Worm (Caenorhabditis elegans) whole organism, L1 larva: ENCODE results near the gene elo-6.
A peak's percentile ranks its signal among the peaks of the same experiment; 100 is the strongest.

Experiments used
- C04F5.9 ChIP-seq: sonication (generic microtip); optimal IDR thresholded peaks from 2 replicates; lab custom pipeline; 2016; ENCODE audit warnings: missing genetic modification characterization, missing compliant biosample characterization
- Y116A8C.19 ChIP-seq: sonication (generic microtip); optimal IDR thresholded peaks from 2 replicates; lab custom pipeline; 2016; ENCODE audit warnings: missing compliant biosample characterization, missing genetic modification characterization, borderline replicate concordance
- aha-1 ChIP-seq: fragments of 150-350 bp; optimal IDR thresholded peaks from 2 replicates; lab custom pipeline; 2014; ENCODE audit warnings: missing biosample characterization, missing genetic modification characterization
- alr-1 ChIP-seq: fragments of 200-800 bp; sonication (Bioruptor generic); optimal IDR thresholded peaks from 2 replicates; lab custom pipeline; 2018; ENCODE audit warnings: borderline replicate concordance, mild to moderate bottlenecking, missing genetic modification characterization, missing compliant biosample characterization
- ama-1 ChIP-seq: fragments of 150-350 bp; optimal IDR thresholded peaks from 2 replicates; lab custom pipeline; 2014
- ceh-63 ChIP-seq: fragments of 200-800 bp; sonication (Bioruptor generic); optimal IDR thresholded peaks from 2 replicates; lab custom pipeline; 2018; ENCODE audit warnings: mild to moderate bottlenecking, missing genetic modification characterization, missing compliant biosample characterization
- ceh-8 ChIP-seq: fragments of 200-800 bp; sonication (Bioruptor generic); optimal IDR thresholded peaks from 2 replicates; lab custom pipeline; 2018; ENCODE audit warnings: mild to moderate bottlenecking, missing genetic modification characterization, moderate library complexity, missing compliant biosample characterization
- ceh-88 ChIP-seq: fragments of 200-800 bp; sonication (Bioruptor generic); IDR thresholded peaks from 2 replicates; pipeline ENCODE4 v1.3.6; 2022; ENCODE audit warnings: missing genetic modification characterization, missing compliant biosample characterization
- ces-1 ChIP-seq: fragments of 150-350 bp; optimal IDR thresholded peaks from 2 replicates; lab custom pipeline; 2014; ENCODE audit warnings: missing biosample characterization, missing genetic modification reagents, missing genetic modification characterization
- dpl-1 ChIP-seq, 3 experiments: fragments of 150-350 bp in 2 of 3; sonication (generic microtip) in 1 of 3; optimal IDR thresholded peaks; 2 replicates each; lab custom pipeline; 2014 to 2017; ENCODE audit warnings: missing biosample characterization in 3 of 3, missing genetic modification characterization in 3 of 3, missing genetic modification reagents in 3 of 3
- efl-1 ChIP-seq, 4 experiments: fragments of 150-350 bp; optimal IDR thresholded peaks in 3 of 4; peaks in 1 of 4; 1 replicate in 1 of 4; 2 replicates in 3 of 4; lab custom pipeline; 2014; ENCODE audit warnings: missing biosample characterization in 2 of 4, missing genetic modification characterization in 2 of 4, missing genetic modification reagents in 2 of 4
- egl-27 ChIP-seq, 2 experiments: fragments of 150-350 bp in 1 of 2; sonication (generic microtip); optimal IDR thresholded peaks; 3 replicates each; lab custom pipeline; 2017 to 2018; ENCODE audit warnings: missing biosample characterization in 2 of 2, missing genetic modification characterization in 2 of 2, missing genetic modification reagents in 2 of 2
- fkh-4 ChIP-seq: sonication (generic microtip); optimal IDR thresholded peaks from 2 replicates; lab custom pipeline; 2016; ENCODE audit warnings: missing compliant biosample characterization, missing genetic modification characterization, borderline replicate concordance
- hlh-17 ChIP-seq: fragments of 200-800 bp; sonication (Bioruptor generic); optimal IDR thresholded peaks from 2 replicates; lab custom pipeline; 2018; ENCODE audit warnings: missing genetic modification characterization, mild to moderate bottlenecking, missing compliant biosample characterization, moderate library complexity, borderline replicate concordance
- lin-13 ChIP-seq: fragments of 150-350 bp; optimal IDR thresholded peaks from 2 replicates; lab custom pipeline; 2014; ENCODE audit warnings: missing biosample characterization, missing genetic modification reagents, missing genetic modification characterization
- lin-35 ChIP-seq, 2 experiments: fragments of 150-350 bp; optimal IDR thresholded peaks; 2 replicates each; lab custom pipeline; 2014; ENCODE audit warnings: missing biosample characterization in 2 of 2, missing genetic modification characterization in 2 of 2, missing genetic modification reagents in 2 of 2
- lin-39 ChIP-seq: fragments of 150-350 bp; optimal IDR thresholded peaks from 2 replicates; lab custom pipeline; 2014; ENCODE audit warnings: missing biosample characterization, missing genetic modification reagents, missing genetic modification characterization
- lsy-2 ChIP-seq, 2 experiments: fragments of 150-350 bp; optimal IDR thresholded peaks; 2 replicates each; lab custom pipeline; 2014; ENCODE audit warnings: missing biosample characterization in 2 of 2, missing genetic modification characterization in 2 of 2
- mab-9 ChIP-seq: fragments of 200-800 bp; sonication (Bioruptor generic); IDR thresholded peaks from 2 replicates; pipeline ENCODE4 v1.3.6; 2022; ENCODE audit warnings: missing genetic modification reagents, missing genetic modification characterization, missing compliant biosample characterization
- mdl-1 ChIP-seq, 2 experiments: fragments of 150-350 bp; optimal IDR thresholded peaks; 2 replicates each; lab custom pipeline; 2014 to 2017; ENCODE audit warnings: missing biosample characterization in 2 of 2, missing genetic modification characterization in 2 of 2, inconsistent platforms in 1 of 2
- mef-2 ChIP-seq: fragments of 150-350 bp; optimal IDR thresholded peaks from 2 replicates; lab custom pipeline; 2014; ENCODE audit warnings: missing biosample characterization, missing genetic modification characterization
- mep-1 ChIP-seq: fragments of 150-350 bp; optimal IDR thresholded peaks from 2 replicates; lab custom pipeline; 2014; ENCODE audit warnings: missing biosample characterization, missing genetic modification characterization
- nhr-28 ChIP-seq: fragments of 150-350 bp; optimal IDR thresholded peaks from 2 replicates; lab custom pipeline; 2014; ENCODE audit warnings: missing biosample characterization, missing genetic modification characterization
- nhr-71 ChIP-seq: sonication (generic microtip); optimal IDR thresholded peaks from 2 replicates; lab custom pipeline; 2016; ENCODE audit warnings: mild to moderate bottlenecking, missing genetic modification characterization, moderate library complexity, missing compliant biosample characterization
- nhr-76 ChIP-seq: sonication (generic microtip); optimal IDR thresholded peaks from 2 replicates; lab custom pipeline; 2017; ENCODE audit warnings: missing biosample characterization, missing genetic modification characterization
- nhr-90 ChIP-seq: sonication (generic microtip); optimal IDR thresholded peaks from 2 replicates; lab custom pipeline; 2016; ENCODE audit warnings: mild to moderate bottlenecking, missing genetic modification characterization, missing compliant biosample characterization; ENCODE audit not compliant: poor library complexity
- pqm-1 ChIP-seq: sonication (generic microtip); optimal IDR thresholded peaks from 3 replicates; lab custom pipeline; 2017; ENCODE audit warnings: missing biosample characterization, missing genetic modification characterization
- rnt-1 ChIP-seq: sonication (generic microtip); optimal IDR thresholded peaks from 2 replicates; lab custom pipeline; 2016; ENCODE audit warnings: mild to moderate bottlenecking, missing genetic modification characterization, moderate library complexity, missing compliant biosample characterization
- snpc-4 ChIP-seq: fragments of 150-350 bp; optimal IDR thresholded peaks from 2 replicates; lab custom pipeline; 2014; ENCODE audit warnings: missing biosample characterization, missing genetic modification characterization
- swsn-7 ChIP-seq: sonication (generic microtip); optimal IDR thresholded peaks from 2 replicates; lab custom pipeline; 2016; ENCODE audit warnings: missing genetic modification characterization, missing compliant biosample characterization
- tlp-1 ChIP-seq: fragments of 150-350 bp; optimal IDR thresholded peaks from 2 replicates; lab custom pipeline; 2014; ENCODE audit warnings: missing biosample characterization, missing genetic modification characterization
- unc-30 ChIP-seq: sonication (generic microtip); optimal IDR thresholded peaks from 2 replicates; lab custom pipeline; 2017; ENCODE audit warnings: missing biosample characterization, missing genetic modification characterization
- unc-86 ChIP-seq: sonication (generic microtip); optimal IDR thresholded peaks from 2 replicates; lab custom pipeline; 2016; ENCODE audit warnings: missing genetic modification characterization, missing compliant biosample characterization
- unc-98 ChIP-seq: fragments of 200-800 bp; sonication (Bioruptor generic); IDR thresholded peaks from 2 replicates; pipeline ENCODE4 v1.3.6; 2022; ENCODE audit warnings: missing genetic modification characterization, missing compliant biosample characterization
- vab-15 ChIP-seq: sonication (generic microtip); optimal IDR thresholded peaks from 2 replicates; lab custom pipeline; 2017; ENCODE audit warnings: missing genotype, mild to moderate bottlenecking, missing genetic modification characterization, missing compliant biosample characterization
- ztf-11 ChIP-seq, 2 experiments: sonication (generic microtip); optimal IDR thresholded peaks; 2 replicates each; lab custom pipeline; 2016 to 2017; ENCODE audit warnings: missing genetic modification characterization in 2 of 2, missing biosample characterization in 1 of 2, missing compliant biosample characterization in 1 of 2
- ztf-4 ChIP-seq: fragments of 150-350 bp; optimal IDR thresholded peaks from 2 replicates; lab custom pipeline; 2014; ENCODE audit warnings: missing biosample characterization, missing genetic modification characterization

Gene elo-6

ce11 chrIV:5364135-5364609 lies 24.2 kb downstream of the elo-6 start, which contains the start of the genes hda-6 and F41H10.4 (continued):
- TF ChIP-seq hlh-17: no peak
- TF ChIP-seq efl-1 (optimal IDR thresholded peaks at IDR 0.05; lab: Kevin White, UChicago): peak; percentile 65 to 83
- peak; percentile 82 to 98 for TF ChIP-seq efl-1 (GFP tag; optimal IDR thresholded peaks at IDR 0.05 in 1 of 2; lab: Kevin White, UChicago)
- peak; percentile 43 for TF ChIP-seq lin-13 (GFP tag; lab: Kevin White, UChicago)
- peak; percentile 59; the same call in 1 of the 2 replicates for TF ChIP-seq unc-98
- peak; percentile 72 for TF ChIP-seq unc-86
- peak; percentile 80 to 88 for TF ChIP-seq lin-35 (GFP tag; optimal IDR thresholded peaks at IDR 0.05; lab: Kevin White, UChicago)
- peak; percentile 76 for TF ChIP-seq snpc-4 (tag; lab: Kevin White, UChicago)
- TF ChIP-seq Y116A8C.19 (tag; lab: Kevin White, UChicago): peak; percentile 27
- TF ChIP-seq mab-9 (GFP tag; lab: Robert Waterston, UW): peak; percentile 64; the same call in 1 of the 2 replicates
- peak; percentile 83 for TF ChIP-seq nhr-90 (tag; lab: Kevin White, UChicago)
- peak in 1 of 2 experiments; percentile 72 for TF ChIP-seq mdl-1 (tag; optimal IDR thresholded peaks at IDR 0.05; lab: Kevin White, UChicago)
- TF ChIP-seq mep-1 (tag; lab: Kevin White, UChicago): peak; percentile 93
- no peak for TF ChIP-seq pqm-1 (tag; lab: Kevin White, UChicago)
- peak; percentile 90 for TF ChIP-seq nhr-71 (tag; lab: Kevin White, UChicago)
- TF ChIP-seq, all 84 proteins: peak for 51

- TF ChIP-seq Y116A8C.19 (tag; lab: Kevin White, UChicago): no peak
- no peak for TF ChIP-seq tlp-1
These were observed 27.8 kb downstream of the elo-6 start, which contains the start of gene F41H10.5 for ce11 chrIV:5360533-5360932. F41H10.5 (plus strand) TSS chrIV:5360907.

ce11 chrIV:5354564-5354963 lies 33.8 kb downstream of the elo-6 start:
- no peak for TF ChIP-seq Y116A8C.19 (tag; lab: Kevin White, UChicago)
- TF ChIP-seq ama-1 (lab: Kevin White, UChicago): no peak
- no peak for TF ChIP-seq ceh-8
- TF ChIP-seq ces-1 (GFP tag; lab: Kevin White, UChicago): no peak
- TF ChIP-seq ztf-4 (tag; lab: Kevin White, UChicago): no peak
- no peak for TF ChIP-seq ceh-63
- no peak for TF ChIP-seq swsn-7 (tag; lab: Kevin White, UChicago)
- TF ChIP-seq aha-1: no peak
- no peak for TF ChIP-seq lin-39 (tag; lab: Kevin White, UChicago)
- no peak for TF ChIP-seq unc-98
- no peak for TF ChIP-seq nhr-28 (tag; lab: Kevin White, UChicago)
- no peak for TF ChIP-seq unc-30 (tag; lab: Kevin White, UChicago)
- no peak for TF ChIP-seq mef-2 (tag; lab: Kevin White, UChicago)
- no peak for TF ChIP-seq tlp-1
- no peak for TF ChIP-seq fkh-4
- no peak for TF ChIP-seq vab-15 (tag; lab: Kevin White, UChicago)
- TF ChIP-seq alr-1: no peak
- no peak for TF ChIP-seq mep-1 (tag; lab: Kevin White, UChicago)

ce11 chrIV:5354124-5354523 lies 34.2 kb downstream of the elo-6 start, which contains the start of gene Y4C6B.1:
Y4C6B.1 (plus strand) TSS chrIV:5354488.
- TF ChIP-seq lsy-2 (tag; optimal IDR thresholded peaks at IDR 0.05; lab: Kevin White, UChicago): peak; percentile 42 to 92
- TF ChIP-seq efl-1 (optimal IDR thresholded peaks at IDR 0.05; lab: Kevin White, UChicago): peak; percentile 18 to 57
- peak; percentile 69 to 95 for TF ChIP-seq efl-1 (GFP tag; optimal IDR thresholded peaks at IDR 0.05 in 1 of 2; lab: Kevin White, UChicago)
- TF ChIP-seq rnt-1 (tag; lab: Kevin White, UChicago): peak; percentile 3
- no peak for TF ChIP-seq ceh-88 (GFP tag; lab: Robert Waterston, UW)
- peak; percentile 3 to 74 for TF ChIP-seq lin-35 (GFP tag; optimal IDR thresholded peaks at IDR 0.05; lab: Kevin White, UChicago)
- peak; percentile 21 to 74 (median 53) for TF ChIP-seq dpl-1 (GFP tag; optimal IDR thresholded peaks at IDR 0.05; lab: Kevin White, UChicago)

- TF ChIP-seq mdl-1 (tag; optimal IDR thresholded peaks at IDR 0.05; lab: Kevin White, UChicago) (no peak), ztf-11 (tag; optimal IDR thresholded peaks at IDR 0.05; lab: Kevin White, UChicago) (no peak), egl-27 (tag; optimal IDR thresholded peaks at IDR 0.05; lab: Kevin White, UChicago) (no peak), nhr-76 (tag; lab: Kevin White, UChicago) (no peak), C04F5.9 (tag; lab: Kevin White, UChicago) (no peak)
These were observed 35.0 kb downstream of the elo-6 start, which contains the start of gene Y4C6B.7 for ce11 chrIV:5353364-5353763. Y4C6B.7 (minus strand) TSS chrIV:5353464.
